Worm (Caenorhabditis elegans) whole organism, early embryonic: ENCODE data around the gene sdz-10.

Source experiments
- aly-1 ChIP-seq: sonication (generic microtip); optimal IDR thresholded peaks from 2 replicates; lab custom pipeline; 2016; ENCODE audit warnings: missing genetic modification characterization, missing compliant biosample characterization
- ama-1 ChIP-seq: fragments of 150-350 bp; optimal IDR thresholded peaks from 2 replicates; lab custom pipeline; 2014
- ceh-13 ChIP-seq: fragments of 200-800 bp; sonication (Bioruptor generic); optimal IDR thresholded peaks from 2 replicates; lab custom pipeline; 2018; ENCODE audit warnings: mild to moderate bottlenecking, missing genetic modification characterization, missing compliant biosample characterization
- ceh-36 ChIP-seq: sonication (generic microtip); optimal IDR thresholded peaks from 2 replicates; lab custom pipeline; 2016; ENCODE audit warnings: missing genetic modification characterization, inconsistent platforms, missing compliant biosample characterization
- ets-7 ChIP-seq: sonication (generic microtip); optimal IDR thresholded peaks from 2 replicates; lab custom pipeline; 2016; ENCODE audit warnings: missing genotype, missing genetic modification characterization, missing compliant biosample characterization
- flt-1 ChIP-seq: fragments of 200-800 bp; sonication (Bioruptor generic); IDR thresholded peaks from 2 replicates; pipeline ENCODE4 v1.3.6; 2022; ENCODE audit warnings: missing genetic modification characterization, missing compliant biosample characterization
- tra-4 ChIP-seq: sonication (generic microtip); optimal IDR thresholded peaks from 2 replicates; lab custom pipeline; 2017; ENCODE audit warnings: missing genetic modification characterization, missing compliant biosample characterization

DNA sequence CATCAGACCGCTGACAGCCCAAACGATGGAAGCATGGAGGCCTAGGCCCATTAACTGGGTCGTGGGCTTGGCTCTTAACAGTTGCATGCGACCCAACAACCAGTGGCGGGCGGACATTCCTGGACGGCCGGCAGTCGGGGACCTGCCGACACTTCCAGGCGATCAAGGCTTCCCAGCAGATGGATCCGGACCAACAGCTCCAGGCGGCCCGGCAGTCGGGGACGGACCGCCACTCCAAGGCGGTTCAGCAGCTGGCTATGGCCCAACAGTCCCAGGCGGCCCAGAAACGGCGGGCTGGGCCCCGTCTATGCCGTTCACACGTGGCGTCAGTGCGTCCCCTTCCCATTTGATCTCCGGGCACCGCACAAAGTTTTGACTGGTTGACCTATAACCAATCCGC is 30.7 kb downstream of the sdz-10 start:
- TF ChIP-seq ama-1 (lab: Kevin White, UChicago) (no peak), flt-1 (GFP tag; lab: Robert Waterston, UW) (no peak), ets-7 (no peak), ceh-36 (no peak), ceh-13 (GFP tag; lab: Kevin White, UChicago) (no peak), aly-1 (no peak), tra-4 (tag; lab: Kevin White, UChicago) (no peak)
